Fruit fly (Drosophila melanogaster) S2 (cell line): ENCODE measurements around the gene Taf11.

Source experiments
- CG8478 ChIP-seq: fragments of >200 bp; optimal IDR thresholded peaks from 2 replicates; lab custom pipeline; 2018
- CTCF ChIP-seq, 2 experiments: fragments of >200 bp; optimal IDR thresholded peaks; 2 replicates each; lab custom pipeline; 2018

DNA sequence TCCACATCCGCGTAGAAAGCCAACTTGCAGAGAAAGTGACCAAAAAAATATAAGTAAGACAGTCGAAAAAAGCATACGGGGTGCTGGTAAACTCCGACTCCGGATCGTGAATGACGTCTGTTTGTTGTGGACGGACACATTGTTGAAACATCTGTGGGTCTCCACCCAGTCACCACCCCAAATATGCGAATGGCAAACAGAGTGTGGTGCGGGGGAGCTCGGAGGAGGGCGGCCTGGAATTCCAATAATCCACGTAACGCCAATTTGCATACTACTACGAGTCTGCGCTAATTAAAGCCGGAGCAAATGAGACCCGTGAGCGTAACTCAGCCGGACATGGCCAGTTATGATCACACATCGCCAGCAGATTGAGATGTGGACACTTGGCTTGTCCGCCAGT, 20.1 kb upstream of the Taf11 start:
- TF ChIP-seq CTCF (optimal IDR thresholded peaks at IDR 0.05; lab: Kevin White, UChicago) (no peak), CG8478 (lab: Kevin White, UChicago) (no peak)
